Fruit fly (Drosophila melanogaster): Measurements from ENCODE around the gene CG6770.

CG6770 gene

dm6 chr2L:12007331-12007791, 38.6 kb downstream of the CG6770 start (continued):
- no peak for TF ChIP-seq lola (GFP tag; optimal IDR thresholded peaks at IDR 0.05)
- TF ChIP-seq CG11456 (GFP tag; IDR thresholded peaks at IDR 0.05) = no peak
- TF ChIP-seq bowl (GFP tag; IDR thresholded peaks at IDR 0.05) = no peak
- no peak for TF ChIP-seq CG32767 (GFP tag; IDR thresholded peaks at IDR 0.05)
- no peak for TF ChIP-seq wor (GFP tag; IDR thresholded peaks at IDR 0.05)
- TF ChIP-seq Fer3 (tag; optimal IDR thresholded peaks at IDR 0.05) = peak; percentile 24
- peak; percentile 94 for TF ChIP-seq Hmr (GFP tag; optimal IDR thresholded peaks at IDR 0.05)
- peak; percentile 55 for TF ChIP-seq grau (tag; optimal IDR thresholded peaks at IDR 0.05)
- TF ChIP-seq trh (GFP tag; optimal IDR thresholded peaks at IDR 0.05) = no peak
- TF ChIP-seq lab (GFP tag; optimal IDR thresholded peaks at IDR 0.05) = peak; percentile 83
- TF ChIP-seq CG13894 (tag; optimal IDR thresholded peaks at IDR 0.05) = peak; percentile 96
- peak; percentile 6 for TF ChIP-seq psq (GFP tag; optimal IDR thresholded peaks at IDR 0.05)
- TF ChIP-seq CG1792 (GFP tag; optimal IDR thresholded peaks at IDR 0.05) = no peak
- TF ChIP-seq gem (tag; optimal IDR thresholded peaks at IDR 0.05) = no peak
- TF ChIP-seq CG8281 (tag; optimal IDR thresholded peaks at IDR 0.05) = no peak
- TF ChIP-seq phol (tag; optimal IDR thresholded peaks at IDR 0.05) = peak; percentile 26
- no peak for TF ChIP-seq HLH54F (GFP tag; optimal IDR thresholded peaks at IDR 0.05)
- TF ChIP-seq sob (GFP tag; IDR thresholded peaks at IDR 0.05) = no peak
- peak; percentile 34 for TF ChIP-seq CG12744 (GFP tag; optimal IDR thresholded peaks at IDR 0.05)
- TF ChIP-seq CG10147 (GFP tag; optimal IDR thresholded peaks at IDR 0.05) = no peak
- TF ChIP-seq p53 (GFP tag; optimal IDR thresholded peaks at IDR 0.05) = peak; percentile 100
- peak; percentile 56 for TF ChIP-seq CG4328 (GFP tag; optimal IDR thresholded peaks at IDR 0.05)
- peak; percentile 45 for TF ChIP-seq Blimp-1 (GFP tag; optimal IDR thresholded peaks at IDR 0.05)
- peak; percentile 84 for TF ChIP-seq CG15269 (tag; optimal IDR thresholded peaks at IDR 0.05)
- no peak for TF ChIP-seq ash1 (GFP tag; optimal IDR thresholded peaks at IDR 0.05)
- TF ChIP-seq chm (GFP tag; IDR thresholded peaks at IDR 0.05) = no peak
- peak; percentile 8 for TF ChIP-seq CG11723 (GFP tag; optimal IDR thresholded peaks at IDR 0.05)
- TF ChIP-seq CG1024 (GFP tag; IDR thresholded peaks at IDR 0.05) = no peak
- TF ChIP-seq sd (tag; optimal IDR thresholded peaks at IDR 0.05) = peak; percentile 100
- TF ChIP-seq CG4707 (GFP tag; optimal IDR thresholded peaks at IDR 0.05) = peak; percentile 82
- TF ChIP-seq CG17328 (GFP tag; IDR thresholded peaks at IDR 0.05) = no peak
- peak; percentile 98 for TF ChIP-seq ftz-f1 (GFP tag; optimal IDR thresholded peaks at IDR 0.05)
- no peak for TF ChIP-seq az2 (GFP tag; optimal IDR thresholded peaks at IDR 0.05)
- TF ChIP-seq tap (tag; optimal IDR thresholded peaks at IDR 0.05) = peak; percentile 57
- TF ChIP-seq NK7.1 (GFP tag; optimal IDR thresholded peaks at IDR 0.05) = no peak
- no peak for TF ChIP-seq schlank (tag; optimal IDR thresholded peaks at IDR 0.05)
- peak; percentile 33 for TF ChIP-seq Xbp1 (GFP tag; optimal IDR thresholded peaks at IDR 0.05)
- peak; percentile 100 for TF ChIP-seq CG8359 (GFP tag; optimal IDR thresholded peaks at IDR 0.05; ENCODE audit: borderline replicate concordance)
- no peak for TF ChIP-seq crc (GFP tag; optimal IDR thresholded peaks at IDR 0.05)
- peak; percentile 62 for TF ChIP-seq fd64A (GFP tag; optimal IDR thresholded peaks at IDR 0.05)
- no peak for TF ChIP-seq Spps (tag; optimal IDR thresholded peaks at IDR 0.05)
- TF ChIP-seq toy (GFP tag; IDR thresholded peaks at IDR 0.05) = no peak
- peak; percentile 93 for TF ChIP-seq sens (GFP tag)
- TF ChIP-seq tna (GFP tag; IDR thresholded peaks at IDR 0.05; ENCODE audit: partially characterized antibody) = no peak
- peak; percentile 100 for TF ChIP-seq kni (GFP tag; optimal IDR thresholded peaks at IDR 0.05)
- no peak for TF ChIP-seq CG16813 (GFP tag; IDR thresholded peaks at IDR 0.05; ENCODE audit: partially characterized antibody)
- TF ChIP-seq Hr51 (GFP tag; optimal IDR thresholded peaks at IDR 0.05) = peak; percentile 9 to 69
- TF ChIP-seq CkIIα-i1 (GFP tag; IDR thresholded peaks at IDR 0.05) = no peak
- no peak for TF ChIP-seq CG6175 (GFP tag; IDR thresholded peaks at IDR 0.05)
- TF ChIP-seq Optix (GFP tag; IDR thresholded peaks at IDR 0.05) = no peak
- TF ChIP-seq CG10565 (GFP tag; optimal IDR thresholded peaks at IDR 0.05) = no peak
